Fruit fly (Drosophila melanogaster) whole organism, embryonic: ENCODE results near the gene Rpn10.

Source experiments
- B-H2 ChIP-seq: fragments of 200-800 bp; sonication (Bioruptor generic); optimal IDR thresholded peaks from 2 replicates; lab custom pipeline; 2018; ENCODE audit warnings: missing biosample characterization, mild to moderate bottlenecking, missing genetic modification characterization
- Bdp1 ChIP-seq: fragments of 200-800 bp; sonication (Bioruptor generic); optimal IDR thresholded peaks from 3 replicates; lab custom pipeline; 2016; ENCODE audit warnings: missing biosample characterization, missing genetic modification characterization
- CG10147 ChIP-seq: fragments of 200-800 bp; sonication (Bioruptor generic); optimal IDR thresholded peaks from 2 replicates; lab custom pipeline; 2019; ENCODE audit warnings: missing biosample characterization, mild to moderate bottlenecking, missing genetic modification characterization, moderate library complexity
- CG10654 ChIP-seq: fragments of 200-800 bp; sonication (Bioruptor generic); optimal IDR thresholded peaks from 2 replicates; lab custom pipeline; 2016; ENCODE audit warnings: missing biosample characterization, missing genetic modification characterization
- CG11398 ChIP-seq: fragments of 200-800 bp; sonication (Bioruptor generic); optimal IDR thresholded peaks from 2 replicates; lab custom pipeline; 2016; ENCODE audit warnings: missing biosample characterization, missing genetic modification characterization
- CG12769 ChIP-seq: fragments of 200-800 bp; sonication (Bioruptor generic); optimal IDR thresholded peaks from 2 replicates; lab custom pipeline; 2019; ENCODE audit warnings: missing biosample characterization, mild to moderate bottlenecking, missing genetic modification characterization, moderate library complexity
- CG14965 ChIP-seq: fragments of 200-800 bp; sonication (Bioruptor generic); optimal IDR thresholded peaks from 2 replicates; lab custom pipeline; 2016; ENCODE audit warnings: missing biosample characterization, missing genetic modification characterization, borderline replicate concordance
- CG1602 ChIP-seq: fragments of 200-800 bp; sonication (Bioruptor generic); optimal IDR thresholded peaks from 3 replicates; lab custom pipeline; 2016; ENCODE audit warnings: missing biosample characterization, missing genetic modification characterization
- CG17829 ChIP-seq: fragments of 200-800 bp; optimal IDR thresholded peaks from 2 replicates; lab custom pipeline; 2019; ENCODE audit warnings: missing biosample characterization, mild to moderate bottlenecking, missing genetic modification characterization, moderate library complexity
- CG2875 ChIP-seq: fragments of 200-800 bp; sonication (Bioruptor generic); optimal IDR thresholded peaks from 2 replicates; lab custom pipeline; 2017; ENCODE audit warnings: missing biosample characterization, mild to moderate bottlenecking, missing genetic modification characterization, missing genetic modification reagents
- CG3281 ChIP-seq: fragments of 200-800 bp; sonication (Bioruptor generic); optimal IDR thresholded peaks from 3 replicates; lab custom pipeline; 2017; ENCODE audit warnings: missing biosample characterization, mild to moderate bottlenecking, missing genetic modification characterization
- CG3838 ChIP-seq: fragments of 200-800 bp; sonication (Bioruptor generic); optimal IDR thresholded peaks from 3 replicates; lab custom pipeline; 2016; ENCODE audit warnings: missing biosample characterization, missing genetic modification characterization
- CG3847 ChIP-seq: fragments of 200-800 bp; sonication (Bioruptor generic); IDR thresholded peaks from 2 replicates; pipeline ENCODE4 v1.3.6; 2022; ENCODE audit warnings: missing biosample characterization, missing genetic modification characterization
- CG42726 ChIP-seq: fragments of 200-800 bp; sonication (Bioruptor generic); IDR thresholded peaks from 2 replicates; pipeline ENCODE4 v1.3.6; 2022; ENCODE audit warnings: missing biosample characterization, missing genetic modification characterization; ENCODE audit not compliant: partially characterized antibody
- CG7745 ChIP-seq: fragments of 200-800 bp; sonication (Bioruptor generic); optimal IDR thresholded peaks from 2 replicates; lab custom pipeline; 2018; ENCODE audit warnings: missing biosample characterization, mild to moderate bottlenecking, missing genetic modification characterization, moderate library complexity
- CG7987 ChIP-seq: fragments of 200-800 bp; sonication (Bioruptor generic); optimal IDR thresholded peaks from 2 replicates; lab custom pipeline; 2018; ENCODE audit warnings: missing biosample characterization, mild to moderate bottlenecking, missing genetic modification characterization, moderate library complexity
- CG8089 ChIP-seq: fragments of 200-800 bp; sonication (Bioruptor generic); optimal IDR thresholded peaks from 3 replicates; lab custom pipeline; 2016; ENCODE audit warnings: missing biosample characterization, missing genetic modification characterization
- CG8388 ChIP-seq: fragments of 200-800 bp; sonication (Bioruptor generic); optimal IDR thresholded peaks from 2 replicates; lab custom pipeline; 2019; ENCODE audit warnings: missing biosample characterization, mild to moderate bottlenecking, missing genetic modification characterization, moderate library complexity
- CG9609 ChIP-seq: fragments of 200-800 bp; sonication (Bioruptor generic); optimal IDR thresholded peaks from 3 replicates; lab custom pipeline; 2016; ENCODE audit warnings: missing biosample characterization, missing genetic modification characterization
- CoRest ChIP-seq: fragments of 200-800 bp; sonication (Bioruptor generic); optimal IDR thresholded peaks from 3 replicates; lab custom pipeline; 2018; ENCODE audit warnings: missing biosample characterization, mild to moderate bottlenecking, missing genetic modification characterization, moderate library complexity
- Dek ChIP-seq: fragments of 200-800 bp; sonication (Bioruptor generic); optimal IDR thresholded peaks from 3 replicates; lab custom pipeline; 2019; ENCODE audit warnings: missing biosample characterization, mild to moderate bottlenecking, missing genetic modification characterization, moderate library complexity
- Gsc ChIP-seq: fragments of 200-800 bp; sonication (Bioruptor generic); IDR thresholded peaks from 2 replicates; pipeline ENCODE4 v1.3.6; 2022; ENCODE audit warnings: missing biosample characterization, missing genetic modification characterization
- HLH54F ChIP-seq: fragments of 200-800 bp; sonication (Bioruptor generic); optimal IDR thresholded peaks from 3 replicates; lab custom pipeline; 2016; ENCODE audit warnings: missing biosample characterization, missing genetic modification characterization
- Hsf ChIP-seq: fragments of 200-800 bp; sonication (Bioruptor generic); optimal IDR thresholded peaks from 3 replicates; lab custom pipeline; 2016; ENCODE audit warnings: missing biosample characterization, missing genetic modification characterization
- Lpt ChIP-seq: fragments of >200 bp; optimal IDR thresholded peaks from 2 replicates; lab custom pipeline; 2018; ENCODE audit warnings: missing biosample characterization, missing genetic modification characterization
- Meics ChIP-seq: fragments of 200-800 bp; sonication (Bioruptor generic); optimal IDR thresholded peaks from 2 replicates; lab custom pipeline; 2017; ENCODE audit warnings: missing biosample characterization, mild to moderate bottlenecking, missing genetic modification characterization
- Mrtf ChIP-seq: fragments of 200-800 bp; sonication (Bioruptor generic); IDR thresholded peaks from 3 replicates; pipeline ENCODE4 v1.3.6; 2022; ENCODE audit warnings: missing biosample characterization, missing genetic modification characterization
- NfI ChIP-seq: fragments of 200-800 bp; sonication (Bioruptor generic); optimal IDR thresholded peaks from 3 replicates; lab custom pipeline; 2018; ENCODE audit warnings: missing biosample characterization, mild to moderate bottlenecking, missing genetic modification characterization, moderate library complexity
- Optix ChIP-seq: fragments of 200-800 bp; sonication (Bioruptor generic); IDR thresholded peaks from 3 replicates; pipeline ENCODE4 v1.3.6; 2022; ENCODE audit warnings: missing biosample characterization, missing genetic modification characterization
- PHDP ChIP-seq: fragments of 200-800 bp; sonication (Bioruptor generic); optimal IDR thresholded peaks from 3 replicates; lab custom pipeline; 2018; ENCODE audit warnings: missing biosample characterization, mild to moderate bottlenecking, missing genetic modification characterization, moderate library complexity
- Sry-β ChIP-seq: fragments of 200-800 bp; sonication (Bioruptor generic); optimal IDR thresholded peaks from 2 replicates; lab custom pipeline; 2018; ENCODE audit warnings: missing biosample characterization, mild to moderate bottlenecking, missing genetic modification characterization, moderate library complexity
- ara ChIP-seq: fragments of 200-800 bp; sonication (Bioruptor generic); IDR thresholded peaks from 2 replicates; pipeline ENCODE4 v1.3.6; 2022; ENCODE audit warnings: missing biosample characterization, missing genetic modification characterization
- ash1 ChIP-seq: fragments of 200-800 bp; sonication (Bioruptor generic); optimal IDR thresholded peaks from 2 replicates; lab custom pipeline; 2018; ENCODE audit warnings: missing biosample characterization, mild to moderate bottlenecking, missing genetic modification characterization
- ato ChIP-seq: fragments of 200-800 bp; sonication (Bioruptor generic); IDR thresholded peaks from 2 replicates; pipeline ENCODE4 v1.3.6; 2022; ENCODE audit warnings: missing biosample characterization, missing genetic modification characterization; ENCODE audit not compliant: partially characterized antibody
- dpn ChIP-seq, 2 experiments: fragments of 200-800 bp; sonication (Bioruptor generic); optimal IDR thresholded peaks; 3 replicates each; lab custom pipeline; 2016; ENCODE audit warnings: missing biosample characterization in 2 of 2, missing genetic modification characterization in 2 of 2
- kah ChIP-seq: fragments of 200-800 bp; sonication (Bioruptor generic); optimal IDR thresholded peaks from 2 replicates; lab custom pipeline; 2018; ENCODE audit warnings: missing biosample characterization, mild to moderate bottlenecking, missing genetic modification characterization
- lbe ChIP-seq: fragments of 200-800 bp; sonication (Bioruptor generic); optimal IDR thresholded peaks from 2 replicates; lab custom pipeline; 2016; ENCODE audit warnings: missing biosample characterization, mild to moderate bottlenecking, missing genetic modification characterization
- lola ChIP-seq, 3 experiments: fragments of >200 bp in 2 of 3; fragments of 200-800 bp in 1 of 3; sonication (Bioruptor generic) in 1 of 3; optimal IDR thresholded peaks; 2 replicates each; lab custom pipeline; 2017 to 2019; ENCODE audit warnings: missing biosample characterization in 3 of 3, missing genetic modification characterization in 3 of 3, mild to moderate bottlenecking in 1 of 3, moderate library complexity in 1 of 3
- odd ChIP-seq: fragments of 200-800 bp; sonication (Bioruptor generic); optimal IDR thresholded peaks from 2 replicates; lab custom pipeline; 2017; ENCODE audit warnings: missing biosample characterization, mild to moderate bottlenecking, missing genetic modification characterization
- onecut ChIP-seq: fragments of 200-800 bp; sonication (Bioruptor generic); IDR thresholded peaks from 2 replicates; pipeline ENCODE4 v1.3.6; 2022; ENCODE audit warnings: missing biosample characterization, missing genetic modification characterization
- psq ChIP-seq: fragments of 200-800 bp; sonication (Bioruptor generic); optimal IDR thresholded peaks from 2 replicates; lab custom pipeline; 2017; ENCODE audit warnings: missing biosample characterization, missing genetic modification characterization
- repo ChIP-seq: fragments of 200-800 bp; sonication (Bioruptor generic); optimal IDR thresholded peaks from 2 replicates; lab custom pipeline; 2016; ENCODE audit warnings: missing biosample characterization, missing genetic modification characterization
- sd ChIP-seq: fragments of 200-800 bp; sonication (Bioruptor generic); optimal IDR thresholded peaks from 3 replicates; lab custom pipeline; 2018; ENCODE audit warnings: missing biosample characterization, mild to moderate bottlenecking, missing genetic modification characterization, moderate library complexity
- shn ChIP-seq: fragments of 200-800 bp; sonication (Bioruptor generic); optimal IDR thresholded peaks from 3 replicates; lab custom pipeline; 2016; ENCODE audit warnings: missing biosample characterization, missing genetic modification characterization
- sim ChIP-seq: fragments of 200-800 bp; sonication (Bioruptor generic); IDR thresholded peaks from 2 replicates; pipeline ENCODE4 v1.3.6; 2022; ENCODE audit warnings: missing biosample characterization, missing genetic modification characterization
- sob ChIP-seq: fragments of 200-800 bp; sonication (Bioruptor generic); IDR thresholded peaks from 2 replicates; pipeline ENCODE4 v1.3.6; 2022; ENCODE audit warnings: missing biosample characterization, missing genetic modification characterization
- stwl ChIP-seq: fragments of 200-800 bp; sonication (Bioruptor generic); optimal IDR thresholded peaks from 3 replicates; lab custom pipeline; 2018; ENCODE audit warnings: missing biosample characterization, mild to moderate bottlenecking, missing genetic modification characterization, moderate library complexity
- tgo ChIP-seq: fragments of 200-800 bp; sonication (Bioruptor generic); IDR thresholded peaks from 3 replicates; pipeline ENCODE4 v1.3.6; 2022; ENCODE audit warnings: missing biosample characterization, missing genetic modification characterization
- tio ChIP-seq: fragments of 200-800 bp; sonication (Bioruptor generic); optimal IDR thresholded peaks from 2 replicates; lab custom pipeline; 2017; ENCODE audit warnings: missing biosample characterization, missing genetic modification characterization, inconsistent platforms
- z ChIP-seq: fragments of 200-800 bp; sonication (Bioruptor generic); IDR thresholded peaks from 3 replicates; pipeline ENCODE4 v1.3.6; 2022; ENCODE audit warnings: missing biosample characterization, missing genetic modification characterization

Gene Rpn10

DNA sequence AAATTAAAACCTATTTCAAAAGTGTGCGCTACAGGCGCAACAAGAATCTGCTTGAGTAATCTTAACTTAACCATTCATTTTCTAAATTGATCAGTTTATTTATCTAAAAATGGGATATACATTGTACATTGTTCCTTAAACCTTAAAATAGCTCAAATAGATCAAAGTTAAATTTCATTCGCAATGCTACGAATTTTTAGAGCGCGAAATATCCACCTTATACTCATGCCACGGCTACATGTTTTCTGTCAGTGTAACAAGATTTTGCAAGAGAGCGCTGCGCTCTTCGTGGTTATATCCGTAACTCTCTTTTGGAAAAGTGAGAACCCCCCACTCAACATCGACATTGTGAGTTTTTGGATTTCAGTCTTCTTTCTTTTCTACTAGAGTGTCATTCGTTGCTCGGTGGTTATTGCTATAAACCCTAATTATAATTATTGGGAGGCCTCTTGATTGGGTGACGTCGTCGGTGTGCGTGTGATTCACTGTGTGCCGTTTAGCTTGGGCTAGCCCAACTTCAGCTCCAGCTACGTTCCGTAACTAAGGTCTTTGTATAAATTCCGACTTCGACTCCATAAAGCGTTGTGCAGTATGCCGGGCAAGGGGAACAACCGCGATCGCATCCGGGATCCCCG, 27.2 kb upstream of the Rpn10 start (continued):
- TF ChIP-seq Mrtf (GFP tag; lab: Robert Waterston, UW) = no peak
- TF ChIP-seq tio = peak; percentile 33
- peak; percentile 23 for TF ChIP-seq CG2875
- peak; percentile 31 for TF ChIP-seq NfI (GFP tag; lab: Kevin White, UChicago)
- peak; percentile 25; the same call in 1 of the 2 replicates for TF ChIP-seq sob (GFP tag; lab: Robert Waterston, UW)
- no peak for TF ChIP-seq sd
- no peak for TF ChIP-seq stwl (tag; lab: Kevin White, UChicago)
- TF ChIP-seq PHDP (tag; lab: Kevin White, UChicago) = peak; percentile 67
- TF ChIP-seq kah (GFP tag; lab: Kevin White, UChicago) = no peak
- peak; percentile 46 for TF ChIP-seq CG12769
- no peak for TF ChIP-seq CG10147 (GFP tag; lab: Kevin White, UChicago)
- TF ChIP-seq CG8388 (GFP tag; lab: Kevin White, UChicago) = peak; percentile 46
- TF ChIP-seq Dek (tag; lab: Kevin White, UChicago) = no peak
- TF ChIP-seq CG10654 = no peak
- no peak for TF ChIP-seq lbe (GFP tag; lab: Kevin White, UChicago)
- peak; percentile 50 for TF ChIP-seq Hsf (GFP tag; lab: Kevin White, UChicago)
- TF ChIP-seq CG3838 = no peak
- no peak for TF ChIP-seq CG42726 (GFP tag; lab: Robert Waterston, UW)
- TF ChIP-seq CG11398 (GFP tag; lab: Kevin White, UChicago) = no peak
- peak; percentile 29 for TF ChIP-seq dpn (GFP tag; optimal IDR thresholded peaks at IDR 0.05; lab: Kevin White, UChicago)
- no peak for TF ChIP-seq odd (GFP tag; lab: Kevin White, UChicago)
- no peak for TF ChIP-seq CG8089
- TF ChIP-seq Sry-β (GFP tag; lab: Kevin White, UChicago) = no peak
- TF ChIP-seq ato (GFP tag; lab: Robert Waterston, UW) = no peak
- TF ChIP-seq lola (GFP tag; optimal IDR thresholded peaks at IDR 0.05; lab: Kevin White, UChicago) = peak in 1 of 3 experiments; percentile 25
- no peak for TF ChIP-seq CG7987 (GFP tag; lab: Kevin White, UChicago)
- peak; percentile 40 for TF ChIP-seq shn (GFP tag; lab: Kevin White, UChicago)
- TF ChIP-seq psq (GFP tag; lab: Kevin White, UChicago) = no peak
- 0 out of 2 replicates have a peak, but pooled peaks have one; percentile 35 for TF ChIP-seq sim (GFP tag; lab: Robert Waterston, UW)
- peak; percentile 37 for TF ChIP-seq CG7745 (tag; lab: Kevin White, UChicago)
- TF ChIP-seq Optix (GFP tag; lab: Robert Waterston, UW) = no peak
- no peak for TF ChIP-seq Bdp1 (GFP tag; lab: Kevin White, UChicago)
- peak; percentile 33 for TF ChIP-seq CoRest
- peak; percentile 26; the same call in 1 of the 3 replicates for TF ChIP-seq tgo (GFP tag; lab: Robert Waterston, UW)
- TF ChIP-seq B-H2 (GFP tag; lab: Kevin White, UChicago) = no peak
- TF ChIP-seq HLH54F (GFP tag; lab: Kevin White, UChicago) = peak; percentile 6
- TF ChIP-seq Lpt (GFP tag; lab: Kevin White, UChicago) = no peak
- TF ChIP-seq repo (GFP tag; lab: Kevin White, UChicago) = peak; percentile 32
- no peak for TF ChIP-seq CG1602 (GFP tag; lab: Kevin White, UChicago)
- TF ChIP-seq Meics (GFP tag; lab: Kevin White, UChicago) = peak; percentile 47
- no peak for TF ChIP-seq CG14965 (GFP tag; lab: Kevin White, UChicago)
- TF ChIP-seq ara (GFP tag; lab: Robert Waterston, UW) = no peak
- peak; percentile 49 for TF ChIP-seq CG3281 (GFP tag; lab: Kevin White, UChicago)
- no peak for TF ChIP-seq Gsc (GFP tag; lab: Robert Waterston, UW)
- no peak for TF ChIP-seq onecut (GFP tag; lab: Robert Waterston, UW)
- no peak for TF ChIP-seq ash1 (GFP tag; lab: Kevin White, UChicago)
- no peak for TF ChIP-seq CG9609 (GFP tag; lab: Kevin White, UChicago)
- no peak for TF ChIP-seq CG17829 (tag; lab: Kevin White, UChicago)
- TF ChIP-seq CG3847 (GFP tag; lab: Robert Waterston, UW) = no peak
- no peak for TF ChIP-seq z (GFP tag; lab: Robert Waterston, UW)
